Fruit fly (Drosophila melanogaster): ENCODE measurements around the gene X11L.

DNA sequence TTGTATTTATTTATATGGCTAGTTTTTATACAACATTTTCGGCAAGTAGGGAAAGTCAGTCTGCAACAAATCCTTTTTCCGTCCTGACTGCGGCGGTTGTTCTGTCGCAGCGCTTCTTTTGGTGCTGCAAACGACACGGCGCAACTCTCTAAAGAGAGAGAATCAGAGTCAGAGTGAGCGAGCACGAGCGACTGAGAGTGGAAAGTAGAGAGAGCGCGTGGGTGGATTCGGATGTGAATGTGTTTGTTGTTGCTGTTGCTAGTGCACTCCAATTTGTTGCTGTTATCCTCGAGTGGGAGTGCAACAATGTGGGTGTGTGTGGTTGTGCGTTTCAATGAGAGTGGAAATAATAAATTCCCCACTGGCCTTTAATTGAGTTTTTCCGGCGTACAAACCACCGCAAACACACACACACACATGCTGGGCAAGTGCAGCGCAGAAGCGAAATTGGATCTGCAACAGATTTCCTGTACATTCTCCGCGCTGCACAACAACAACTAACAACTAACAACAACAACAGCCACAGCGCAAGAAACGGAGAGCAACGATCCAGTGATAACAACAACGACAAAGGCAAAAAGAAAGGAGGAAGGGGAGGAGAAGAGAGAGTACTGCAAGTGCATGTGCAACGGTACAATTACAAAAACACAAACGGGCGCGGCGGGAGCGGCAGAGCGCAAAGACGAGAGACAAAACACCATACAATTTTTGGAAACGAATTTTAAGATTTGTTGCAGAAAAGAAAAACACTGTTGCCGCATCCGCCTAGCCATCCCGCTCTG, 52.0 kb downstream of the X11L start:
- no peak for TF ChIP-seq CG9948 (tag; optimal IDR thresholded peaks at IDR 0.05)
- TF ChIP-seq EcR (GFP tag; optimal IDR thresholded peaks at IDR 0.05): peak; percentile 46
- TF ChIP-seq CG14655 (GFP tag; optimal IDR thresholded peaks at IDR 0.05): no peak
